Fruit fly (Drosophila melanogaster) whole organism, wandering third instar larva: Measurements from ENCODE around the gene Dok.
A peak's percentile ranks its signal among the peaks of the same experiment; 100 is the strongest.

ENCODE experiments used
- Abd-B ChIP-seq: fragments of >200 bp; optimal IDR thresholded peaks from 2 replicates; lab custom pipeline; 2017; ENCODE audit warnings: missing biosample characterization, missing genetic modification characterization
- CG32264 ChIP-seq: fragments of 200-800 bp; sonication (Bioruptor generic); optimal IDR thresholded peaks from 2 replicates; lab custom pipeline; 2016; ENCODE audit warnings: missing biosample characterization, missing genetic modification characterization
- CG9705 ChIP-seq: fragments of 200-800 bp; sonication (Bioruptor generic); optimal IDR thresholded peaks from 2 replicates; lab custom pipeline; 2018; ENCODE audit warnings: missing biosample characterization, mild to moderate bottlenecking, missing genetic modification characterization
- CrebA ChIP-seq: fragments of 200-800 bp; sonication (Bioruptor generic); optimal IDR thresholded peaks from 2 replicates; lab custom pipeline; 2016; ENCODE audit warnings: missing biosample characterization, mild to moderate bottlenecking, missing genetic modification characterization, borderline replicate concordance
- Dfd ChIP-seq: fragments of >200 bp; optimal IDR thresholded peaks from 2 replicates; lab custom pipeline; 2017; ENCODE audit warnings: missing biosample characterization, missing genetic modification characterization
- Dif ChIP-seq: fragments of 200-275, 200-300 bp; sonication (Bioruptor generic); optimal IDR thresholded peaks from 2 replicates; lab custom pipeline; 2018; ENCODE audit warnings: missing biosample characterization, missing genetic modification characterization; ENCODE audit not compliant: partially characterized antibody
- GATAd ChIP-seq: sonication (Bioruptor generic); optimal IDR thresholded peaks from 2 replicates; lab custom pipeline; 2016; ENCODE audit warnings: missing biosample characterization, missing genetic modification characterization
- HLH106 ChIP-seq: fragments of 200-800 bp; optimal IDR thresholded peaks from 3 replicates; lab custom pipeline; 2019; ENCODE audit warnings: missing biosample characterization, mild to moderate bottlenecking, missing genetic modification characterization, moderate library complexity
- Hnf4 ChIP-seq: fragments of 200-800 bp; sonication (Bioruptor generic); optimal IDR thresholded peaks from 2 replicates; lab custom pipeline; 2016; ENCODE audit warnings: missing biosample characterization, mild to moderate bottlenecking, missing genetic modification characterization
- Hr78 ChIP-seq: fragments of >200 bp; optimal IDR thresholded peaks from 2 replicates; lab custom pipeline; 2017; ENCODE audit warnings: missing biosample characterization, missing genetic modification characterization
- Hr83 ChIP-seq: fragments of 200-300 bp; sonication (Bioruptor generic); optimal IDR thresholded peaks from 2 replicates; lab custom pipeline; 2016; ENCODE audit warnings: missing biosample characterization, mild to moderate bottlenecking, missing genetic modification characterization, moderate library complexity; ENCODE audit not compliant: poor library complexity, severe bottlenecking
- Jra ChIP-seq: sonication (Bioruptor generic); optimal IDR thresholded peaks from 2 replicates; lab custom pipeline; 2016; ENCODE audit warnings: missing biosample characterization, missing genetic modification characterization
- Mio ChIP-seq: sonication (Bioruptor generic); optimal IDR thresholded peaks from 2 replicates; lab custom pipeline; 2016; ENCODE audit warnings: missing biosample characterization, missing genetic modification characterization
- Myc ChIP-seq: fragments of >200 bp; optimal IDR thresholded peaks from 2 replicates; lab custom pipeline; 2017
- N ChIP-seq: fragments of >200 bp; optimal IDR thresholded peaks from 2 replicates; lab custom pipeline; 2018; ENCODE audit warnings: missing biosample characterization, missing external identifiers, missing genetic modification characterization
- OdsH ChIP-seq: fragments of 200-800 bp; sonication (Bioruptor generic); optimal IDR thresholded peaks from 2 replicates; lab custom pipeline; 2016; ENCODE audit warnings: missing biosample characterization, mild to moderate bottlenecking, missing genetic modification characterization
- Rel ChIP-seq, 2 experiments: fragments of 200-800 bp; sonication (Bioruptor generic) in 1 of 2; optimal IDR thresholded peaks; 2 replicates in 1 of 2; 3 replicates in 1 of 2; lab custom pipeline; 2016 to 2019; ENCODE audit warnings: mild to moderate bottlenecking in 2 of 2, missing biosample characterization in 2 of 2, missing genetic modification characterization in 2 of 2, moderate library complexity in 1 of 2
- Sp1 ChIP-seq: fragments of 200-800 bp; sonication (Bioruptor generic); optimal IDR thresholded peaks from 3 replicates; lab custom pipeline; 2019; ENCODE audit warnings: missing biosample characterization, mild to moderate bottlenecking, missing genetic modification characterization, moderate library complexity
- Vsx2 ChIP-seq: fragments of 200-300, 225-300 bp; sonication (Bioruptor generic); optimal IDR thresholded peaks from 2 replicates; lab custom pipeline; 2018; ENCODE audit warnings: missing biosample characterization, missing genetic modification characterization; ENCODE audit not compliant: partially characterized antibody
- br ChIP-seq: fragments of 200-800 bp; sonication (Bioruptor generic); optimal IDR thresholded peaks from 2 replicates; lab custom pipeline; 2016; ENCODE audit warnings: missing biosample characterization, missing genetic modification characterization
- brk ChIP-seq: fragments of 200-800 bp; sonication (Bioruptor generic); optimal IDR thresholded peaks from 2 replicates; lab custom pipeline; 2016; ENCODE audit warnings: missing biosample characterization, mild to moderate bottlenecking, missing genetic modification characterization
- dl ChIP-seq, 2 experiments: fragments of 175-275, 200-275 bp in 1 of 2; fragments of 200-275 bp in 1 of 2; sonication (Bioruptor generic); optimal IDR thresholded peaks; lab custom pipeline; 2018; ENCODE audit warnings: mild to moderate bottlenecking in 2 of 2, missing biosample characterization in 2 of 2, missing genetic modification characterization in 2 of 2, moderate library complexity in 2 of 2; ENCODE audit not compliant: partially characterized antibody in 2 of 2, insufficient read depth in 1 of 2
- dmrt93B ChIP-seq: fragments of 200-800 bp; sonication (Bioruptor generic); optimal IDR thresholded peaks from 2 replicates; lab custom pipeline; 2018; ENCODE audit warnings: missing biosample characterization, mild to moderate bottlenecking, missing genetic modification characterization
- dsf ChIP-seq: sonication (Bioruptor generic); optimal IDR thresholded peaks from 2 replicates; lab custom pipeline; 2016; ENCODE audit warnings: missing biosample characterization, missing genetic modification characterization, borderline replicate concordance
- ey ChIP-seq: fragments of 200-800 bp; sonication (Bioruptor generic); optimal IDR thresholded peaks from 2 replicates; lab custom pipeline; 2016; ENCODE audit warnings: missing biosample characterization, missing genetic modification characterization
- foxo ChIP-seq, 2 experiments: fragments of 200-800 bp; sonication (Bioruptor generic); optimal IDR thresholded peaks; 2 replicates in 1 of 2; 3 replicates in 1 of 2; lab custom pipeline; 2016 to 2017; ENCODE audit warnings: missing biosample characterization in 2 of 2, missing genetic modification characterization in 2 of 2
- fru ChIP-seq: fragments of 200-800 bp; sonication (Bioruptor generic); optimal IDR thresholded peaks from 3 replicates; lab custom pipeline; 2016; ENCODE audit warnings: missing biosample characterization, mild to moderate bottlenecking, missing genetic modification characterization
- h ChIP-seq: fragments of 200-800 bp; sonication (Bioruptor generic); optimal IDR thresholded peaks from 3 replicates; lab custom pipeline; 2016; ENCODE audit warnings: missing biosample characterization, mild to moderate bottlenecking, missing genetic modification characterization
- jim ChIP-seq: fragments of 175-275, 200-325 bp; sonication (Bioruptor generic); optimal IDR thresholded peaks from 2 replicates; lab custom pipeline; 2016; ENCODE audit warnings: missing biosample characterization, mild to moderate bottlenecking, missing genetic modification characterization
- lola ChIP-seq: fragments of >200 bp; optimal IDR thresholded peaks from 2 replicates; lab custom pipeline; 2017; ENCODE audit warnings: missing biosample characterization, missing genetic modification characterization
- pan ChIP-seq: fragments of >200 bp; optimal IDR thresholded peaks from 2 replicates; lab custom pipeline; 2017
- psq ChIP-seq: fragments of 200-800 bp; sonication (Bioruptor generic); optimal IDR thresholded peaks from 3 replicates; lab custom pipeline; 2017; ENCODE audit warnings: missing biosample characterization, mild to moderate bottlenecking, missing genetic modification characterization, moderate library complexity
- rgr ChIP-seq: fragments of 200-800 bp; sonication (Bioruptor generic); optimal IDR thresholded peaks from 3 replicates; lab custom pipeline; 2016; ENCODE audit warnings: missing biosample characterization, mild to moderate bottlenecking, missing genetic modification characterization
- sage ChIP-seq: fragments of 200-800 bp; sonication (Bioruptor generic); optimal IDR thresholded peaks from 2 replicates; lab custom pipeline; 2016; ENCODE audit warnings: missing biosample characterization, mild to moderate bottlenecking, missing genetic modification characterization
- sv ChIP-seq: fragments of 200-800 bp; sonication (Bioruptor generic); optimal IDR thresholded peaks from 3 replicates; lab custom pipeline; 2016; ENCODE audit warnings: missing biosample characterization, missing genetic modification characterization
- tai ChIP-seq: sonication (Bioruptor generic); optimal IDR thresholded peaks from 2 replicates; lab custom pipeline; 2016; ENCODE audit warnings: missing biosample characterization, missing genetic modification characterization
- usp ChIP-seq: fragments of >200 bp; optimal IDR thresholded peaks from 2 replicates; lab custom pipeline; 2017; ENCODE audit warnings: missing biosample characterization, missing genetic modification characterization
- woc ChIP-seq: sonication (Bioruptor generic); optimal IDR thresholded peaks from 2 replicates; lab custom pipeline; 2016; ENCODE audit warnings: missing biosample characterization, mild to moderate bottlenecking, missing genetic modification characterization

Dok gene

DNA sequence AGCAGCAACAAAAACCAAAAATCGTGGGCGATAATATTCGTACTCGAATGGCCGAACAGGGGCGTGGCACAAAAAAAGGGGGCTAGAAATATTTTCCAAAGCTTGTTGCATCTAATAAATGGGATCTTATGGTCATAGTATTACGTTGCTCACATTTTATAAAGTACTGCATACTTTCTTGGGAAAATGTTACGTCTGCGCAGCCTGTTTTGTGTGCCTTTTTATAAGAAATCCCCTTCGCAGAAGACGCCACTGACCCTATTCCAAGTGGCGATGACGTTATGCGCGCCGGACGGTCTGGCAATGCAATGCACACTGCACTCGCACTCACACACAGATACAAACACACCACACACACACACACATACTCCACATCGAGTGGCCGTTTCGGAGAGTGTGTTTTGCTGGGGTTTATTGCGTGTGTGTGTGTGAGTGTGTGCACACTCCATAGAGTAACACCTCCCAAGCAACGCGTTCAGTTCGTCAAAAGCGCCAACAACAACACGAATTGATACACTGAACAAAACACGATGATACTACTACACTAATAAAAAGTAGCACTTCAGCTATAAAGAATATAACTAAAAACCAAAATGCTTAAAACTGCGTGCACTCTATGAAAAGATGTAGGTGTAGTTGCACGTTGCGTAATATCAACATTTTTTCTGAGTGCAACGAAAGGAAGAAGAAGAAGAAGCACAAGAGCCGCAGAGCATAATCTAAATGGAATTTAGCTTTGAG lies 30.7 kb upstream of the Dok start:
- TF ChIP-seq Hr83 (GFP tag; lab: Kevin White, UChicago), result peak; percentile 12
- TF ChIP-seq fru (GFP tag; lab: Kevin White, UChicago), result peak; percentile 83
- TF ChIP-seq Vsx2 (GFP tag; lab: Kevin White, UChicago), result no peak
- TF ChIP-seq Dfd (GFP tag; lab: Kevin White, UChicago), result peak; percentile 36
- peak; percentile 37 for TF ChIP-seq Jra (GFP tag; lab: Kevin White, UChicago)
- TF ChIP-seq GATAd (GFP tag; lab: Kevin White, UChicago), result peak; percentile 12
- TF ChIP-seq dsf (GFP tag; lab: Kevin White, UChicago), result no peak
- TF ChIP-seq Sp1 (GFP tag; lab: Kevin White, UChicago), result peak; percentile 86
- TF ChIP-seq Hnf4, result peak; percentile 86
- TF ChIP-seq HLH106 (tag; lab: Kevin White, UChicago), result peak; percentile 90
- no peak for TF ChIP-seq jim (GFP tag; lab: Kevin White, UChicago)
- TF ChIP-seq CrebA (GFP tag; lab: Kevin White, UChicago), result no peak
- peak; percentile 82 for TF ChIP-seq ey (GFP tag; lab: Kevin White, UChicago)
- TF ChIP-seq N (GFP tag; lab: Kevin White, UChicago), result no peak
- TF ChIP-seq Hr78, result no peak
- TF ChIP-seq Rel (GFP tag; optimal IDR thresholded peaks at IDR 0.05; lab: Kevin White, UChicago), result no peak
- TF ChIP-seq Rel (tag; optimal IDR thresholded peaks at IDR 0.05; lab: Kevin White, UChicago), result peak; percentile 53
- peak; percentile 83 for TF ChIP-seq tai (GFP tag; lab: Kevin White, UChicago)
- TF ChIP-seq h (GFP tag; lab: Kevin White, UChicago), result peak; percentile 80
- TF ChIP-seq dmrt93B (GFP tag; lab: Kevin White, UChicago), result peak; percentile 80
- TF ChIP-seq rgr (GFP tag; lab: Kevin White, UChicago), result peak; percentile 78
- TF ChIP-seq Abd-B (GFP tag; lab: Kevin White, UChicago), result no peak
- peak; percentile 43 for TF ChIP-seq sv (GFP tag; lab: Kevin White, UChicago)
- no peak for TF ChIP-seq Myc (lab: Kevin White, UChicago)
- TF ChIP-seq OdsH, result peak; percentile 79
- TF ChIP-seq Mio (GFP tag; lab: Kevin White, UChicago), result peak; percentile 50
- peak; percentile 54 to 83 for TF ChIP-seq foxo (GFP tag; optimal IDR thresholded peaks at IDR 0.05; lab: Kevin White, UChicago)
- no peak for TF ChIP-seq lola
- TF ChIP-seq sage (GFP tag; lab: Kevin White, UChicago), result peak; percentile 80
- TF ChIP-seq CG9705, result peak; percentile 86
- TF ChIP-seq dl (GFP tag; optimal IDR thresholded peaks at IDR 0.05; lab: Kevin White, UChicago; ENCODE audit: insufficient read depth in 1 of 2, partially characterized antibody in 2 of 2), result no peak
- TF ChIP-seq pan (lab: Kevin White, UChicago), result no peak
- peak; percentile 82 for TF ChIP-seq woc (GFP tag; lab: Kevin White, UChicago)
- no peak for TF ChIP-seq usp (GFP tag; lab: Kevin White, UChicago)
- no peak for TF ChIP-seq brk
- TF ChIP-seq psq (GFP tag; lab: Kevin White, UChicago), result peak; percentile 69
- peak; percentile 67 for TF ChIP-seq CG32264
- TF ChIP-seq br (GFP tag; lab: Kevin White, UChicago), result peak; percentile 75
- no peak for TF ChIP-seq Dif (GFP tag; lab: Kevin White, UChicago)
- TF ChIP-seq, all 38 proteins: peak for 24

DNA sequence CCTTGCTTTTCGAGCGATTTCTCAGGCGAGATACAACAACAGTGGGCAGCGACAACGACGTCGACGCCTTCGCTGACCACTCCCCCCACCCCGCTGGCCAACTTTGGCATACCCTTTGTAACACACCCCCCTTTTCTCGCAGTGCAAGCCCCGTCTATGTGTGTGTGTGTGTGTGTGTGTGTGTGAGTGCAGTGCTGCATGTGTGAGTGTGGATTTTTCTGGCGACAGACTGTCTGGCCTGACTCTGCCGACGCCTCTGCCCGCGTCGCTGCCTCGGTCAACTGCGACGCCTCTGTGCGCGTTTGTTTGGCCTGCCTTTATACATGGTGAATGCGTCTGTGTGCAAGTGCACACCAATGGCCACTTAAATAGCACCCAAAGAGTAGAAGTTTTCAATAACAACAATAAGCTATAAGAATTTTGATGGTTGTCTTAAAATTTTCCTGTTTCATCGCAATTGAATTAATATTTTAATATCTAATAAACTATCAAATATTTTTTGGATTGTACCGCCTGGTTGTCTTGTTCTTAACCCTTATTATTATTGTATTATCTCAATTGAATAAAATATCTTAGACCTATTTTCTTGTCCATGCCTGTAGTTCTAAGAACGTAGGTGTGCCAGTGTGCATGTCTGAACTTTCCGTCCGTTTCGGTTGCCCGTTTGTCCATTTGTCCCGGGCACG lies 30.0 kb upstream of the Dok start:
- TF ChIP-seq pan (lab: Kevin White, UChicago) (no peak), fru (GFP tag; lab: Kevin White, UChicago) (peak; percentile 78), Jra (GFP tag; lab: Kevin White, UChicago) (peak; percentile 48), CG9705 (peak; percentile 95), Hr83 (GFP tag; lab: Kevin White, UChicago) (no peak), Myc (lab: Kevin White, UChicago) (no peak), Dfd (GFP tag; lab: Kevin White, UChicago) (peak; percentile 72), Hnf4 (peak; percentile 60), OdsH (peak; percentile 87), dsf (GFP tag; lab: Kevin White, UChicago) (peak; percentile 46), jim (GFP tag; lab: Kevin White, UChicago) (no peak), psq (GFP tag; lab: Kevin White, UChicago) (peak; percentile 81), ey (GFP tag; lab: Kevin White, UChicago) (peak; percentile 64), h (GFP tag; lab: Kevin White, UChicago) (peak; percentile 91), woc (GFP tag; lab: Kevin White, UChicago) (peak; percentile 36), HLH106 (tag; lab: Kevin White, UChicago) (peak; percentile 96), sage (GFP tag; lab: Kevin White, UChicago) (peak; percentile 81), usp (GFP tag; lab: Kevin White, UChicago) (no peak), CG32264 (peak; percentile 56), Vsx2 (GFP tag; lab: Kevin White, UChicago) (no peak), CrebA (GFP tag; lab: Kevin White, UChicago) (no peak), Hr78 (no peak), sv (GFP tag; lab: Kevin White, UChicago) (peak; percentile 14), br (GFP tag; lab: Kevin White, UChicago) (peak; percentile 75), Sp1 (GFP tag; lab: Kevin White, UChicago) (peak; percentile 97), brk (no peak), Abd-B (GFP tag; lab: Kevin White, UChicago) (no peak), dl (GFP tag; optimal IDR thresholded peaks at IDR 0.05; lab: Kevin White, UChicago; ENCODE audit: insufficient read depth in 1 of 2, partially characterized antibody in 2 of 2) (no peak), foxo (GFP tag; optimal IDR thresholded peaks at IDR 0.05; lab: Kevin White, UChicago) (peak in 1 of 2 experiments; percentile 74), dmrt93B (GFP tag; lab: Kevin White, UChicago) (peak; percentile 90), tai (GFP tag; lab: Kevin White, UChicago) (peak; percentile 50), lola (no peak), Rel (GFP tag; optimal IDR thresholded peaks at IDR 0.05; lab: Kevin White, UChicago) (peak; percentile 67), Rel (tag; optimal IDR thresholded peaks at IDR 0.05; lab: Kevin White, UChicago) (peak; percentile 85), rgr (GFP tag; lab: Kevin White, UChicago) (peak; percentile 90)
